Worm (Caenorhabditis elegans) whole organism, L1 larva: ENCODE results near the gene D1054.10.

Source experiments
- C34B4.2 ChIP-seq: sonication (generic microtip); optimal IDR thresholded peaks from 2 replicates; lab custom pipeline; 2017; ENCODE audit warnings: mild to moderate bottlenecking, missing genetic modification characterization, missing compliant biosample characterization
- Y116A8C.19 ChIP-seq: sonication (generic microtip); optimal IDR thresholded peaks from 2 replicates; lab custom pipeline; 2016; ENCODE audit warnings: missing compliant biosample characterization, missing genetic modification characterization, borderline replicate concordance
- alr-1 ChIP-seq: fragments of 200-800 bp; sonication (Bioruptor generic); optimal IDR thresholded peaks from 2 replicates; lab custom pipeline; 2018; ENCODE audit warnings: borderline replicate concordance, mild to moderate bottlenecking, missing genetic modification characterization, missing compliant biosample characterization
- ama-1 ChIP-seq: fragments of 150-350 bp; optimal IDR thresholded peaks from 2 replicates; lab custom pipeline; 2014
- blmp-1 ChIP-seq: fragments of 150-350 bp; optimal IDR thresholded peaks from 2 replicates; lab custom pipeline; 2014; ENCODE audit warnings: missing biosample characterization, missing genetic modification characterization
- ceh-63 ChIP-seq: fragments of 200-800 bp; sonication (Bioruptor generic); optimal IDR thresholded peaks from 2 replicates; lab custom pipeline; 2018; ENCODE audit warnings: mild to moderate bottlenecking, missing genetic modification characterization, missing compliant biosample characterization
- ceh-82 ChIP-seq, 3 experiments: fragments of 150-350 bp in 1 of 3; sonication (generic microtip) in 2 of 3; optimal IDR thresholded peaks; 2 replicates each; lab custom pipeline; 2014 to 2017; ENCODE audit warnings: missing biosample characterization in 3 of 3, missing genetic modification characterization in 3 of 3
- dpl-1 ChIP-seq, 3 experiments: fragments of 150-350 bp in 2 of 3; sonication (generic microtip) in 1 of 3; optimal IDR thresholded peaks; 2 replicates each; lab custom pipeline; 2014 to 2017; ENCODE audit warnings: missing biosample characterization in 3 of 3, missing genetic modification characterization in 3 of 3, missing genetic modification reagents in 3 of 3
- efl-1 ChIP-seq, 4 experiments: fragments of 150-350 bp; optimal IDR thresholded peaks in 3 of 4; peaks in 1 of 4; 1 replicate in 1 of 4; 2 replicates in 3 of 4; lab custom pipeline; 2014; ENCODE audit warnings: missing biosample characterization in 2 of 4, missing genetic modification characterization in 2 of 4, missing genetic modification reagents in 2 of 4
- egl-13 ChIP-seq: sonication (generic microtip); optimal IDR thresholded peaks from 2 replicates; lab custom pipeline; 2016; ENCODE audit warnings: missing genotype, missing genetic modification reagents, missing genetic modification characterization, missing compliant biosample characterization
- elt-2 ChIP-seq: sonication (generic microtip); optimal IDR thresholded peaks from 2 replicates; lab custom pipeline; 2016; ENCODE audit warnings: missing genetic modification characterization, mild to moderate bottlenecking, inconsistent platforms, missing compliant biosample characterization, missing genetic modification reagents
- ets-5 ChIP-seq: fragments of 200-800 bp; sonication (Bioruptor generic); IDR thresholded peaks from 2 replicates; pipeline ENCODE4 v1.3.6; 2022; ENCODE audit warnings: missing genetic modification characterization, missing compliant biosample characterization
- fkh-10 ChIP-seq: sonication (generic microtip); optimal IDR thresholded peaks from 2 replicates; lab custom pipeline; 2017; ENCODE audit warnings: missing biosample characterization, missing genetic modification reagents, missing genetic modification characterization
- fkh-8 ChIP-seq: sonication (generic microtip); optimal IDR thresholded peaks from 2 replicates; lab custom pipeline; 2016; ENCODE audit warnings: mild to moderate bottlenecking, missing genetic modification characterization, missing compliant biosample characterization
- fos-1 ChIP-seq: fragments of 150-350 bp; optimal IDR thresholded peaks from 2 replicates; lab custom pipeline; 2014; ENCODE audit warnings: missing biosample characterization, missing genetic modification characterization
- hlh-17 ChIP-seq: fragments of 200-800 bp; sonication (Bioruptor generic); optimal IDR thresholded peaks from 2 replicates; lab custom pipeline; 2018; ENCODE audit warnings: missing genetic modification characterization, mild to moderate bottlenecking, missing compliant biosample characterization, moderate library complexity, borderline replicate concordance
- hlh-4 ChIP-seq: sonication (generic microtip); optimal IDR thresholded peaks from 2 replicates; lab custom pipeline; 2016; ENCODE audit warnings: mild to moderate bottlenecking, missing genetic modification characterization, missing compliant biosample characterization
- irx-1 ChIP-seq: sonication (generic microtip); optimal IDR thresholded peaks from 2 replicates; lab custom pipeline; 2016; ENCODE audit warnings: missing genetic modification characterization, missing compliant biosample characterization
- isw-1 ChIP-seq: fragments of 200-800 bp; sonication (Bioruptor generic); IDR thresholded peaks from 2 replicates; pipeline ENCODE4 v1.3.6; 2022; ENCODE audit warnings: missing genetic modification characterization, missing compliant biosample characterization
- lin-14 ChIP-seq: fragments of 200-800 bp; sonication (Bioruptor generic); optimal IDR thresholded peaks from 2 replicates; lab custom pipeline; 2018; ENCODE audit warnings: mild to moderate bottlenecking, missing genetic modification characterization, moderate library complexity, missing compliant biosample characterization
- lin-15B ChIP-seq: fragments of 150-350 bp; sonication (generic microtip); optimal IDR thresholded peaks from 3 replicates; lab custom pipeline; 2014; ENCODE audit warnings: missing biosample characterization, missing genetic modification characterization
- lin-39 ChIP-seq: fragments of 150-350 bp; optimal IDR thresholded peaks from 2 replicates; lab custom pipeline; 2014; ENCODE audit warnings: missing biosample characterization, missing genetic modification reagents, missing genetic modification characterization
- lir-3 ChIP-seq: sonication (generic microtip); optimal IDR thresholded peaks from 2 replicates; lab custom pipeline; 2016; ENCODE audit warnings: mild to moderate bottlenecking, missing genetic modification characterization, moderate library complexity, missing compliant biosample characterization; ENCODE audit not compliant: poor library complexity
- lsy-2 ChIP-seq, 2 experiments: fragments of 150-350 bp; optimal IDR thresholded peaks; 2 replicates each; lab custom pipeline; 2014; ENCODE audit warnings: missing biosample characterization in 2 of 2, missing genetic modification characterization in 2 of 2
- mab-9 ChIP-seq: fragments of 200-800 bp; sonication (Bioruptor generic); IDR thresholded peaks from 2 replicates; pipeline ENCODE4 v1.3.6; 2022; ENCODE audit warnings: missing genetic modification reagents, missing genetic modification characterization, missing compliant biosample characterization
- mdl-1 ChIP-seq, 2 experiments: fragments of 150-350 bp; optimal IDR thresholded peaks; 2 replicates each; lab custom pipeline; 2014 to 2017; ENCODE audit warnings: missing biosample characterization in 2 of 2, missing genetic modification characterization in 2 of 2, inconsistent platforms in 1 of 2
- mef-2 ChIP-seq: fragments of 150-350 bp; optimal IDR thresholded peaks from 2 replicates; lab custom pipeline; 2014; ENCODE audit warnings: missing biosample characterization, missing genetic modification characterization
- nhr-12 ChIP-seq: sonication (generic microtip); optimal IDR thresholded peaks from 2 replicates; lab custom pipeline; 2017; ENCODE audit warnings: missing biosample characterization, missing genetic modification characterization
- nhr-20 ChIP-seq: sonication (generic microtip); optimal IDR thresholded peaks from 2 replicates; lab custom pipeline; 2016; ENCODE audit warnings: mild to moderate bottlenecking, missing genetic modification characterization, missing compliant biosample characterization
- nhr-237 ChIP-seq: fragments of 150-350 bp; optimal IDR thresholded peaks from 2 replicates; lab custom pipeline; 2014; ENCODE audit warnings: missing biosample characterization, missing genetic modification characterization
- nhr-76 ChIP-seq: sonication (generic microtip); optimal IDR thresholded peaks from 2 replicates; lab custom pipeline; 2017; ENCODE audit warnings: missing biosample characterization, missing genetic modification characterization
- nhr-77 ChIP-seq: fragments of 150-350 bp; optimal IDR thresholded peaks from 2 replicates; lab custom pipeline; 2014; ENCODE audit warnings: missing biosample characterization, missing genetic modification characterization
- nhr-85 ChIP-seq: sonication (generic microtip); peaks from one replicate; lab custom pipeline; 2016; ENCODE audit warnings: missing genetic modification characterization, inconsistent platforms, missing compliant biosample characterization
- pax-3 ChIP-seq: fragments of 200-800 bp; sonication (Bioruptor generic); optimal IDR thresholded peaks from 2 replicates; lab custom pipeline; 2018; ENCODE audit warnings: mild to moderate bottlenecking, missing genetic modification characterization, moderate library complexity, missing compliant biosample characterization
- skn-1 ChIP-seq: fragments of 150-350 bp; optimal IDR thresholded peaks from 2 replicates; lab custom pipeline; 2014; ENCODE audit warnings: missing biosample characterization, missing genetic modification characterization
- snu-23 ChIP-seq: sonication (generic microtip); optimal IDR thresholded peaks from 2 replicates; lab custom pipeline; 2016; ENCODE audit warnings: missing genetic modification characterization, missing compliant biosample characterization
- sup-37 ChIP-seq: fragments of 200-800 bp; sonication (Bioruptor generic); optimal IDR thresholded peaks from 2 replicates; lab custom pipeline; 2018; ENCODE audit warnings: mild to moderate bottlenecking, missing genetic modification characterization, missing compliant biosample characterization
- swsn-7 ChIP-seq: sonication (generic microtip); optimal IDR thresholded peaks from 2 replicates; lab custom pipeline; 2016; ENCODE audit warnings: missing genetic modification characterization, missing compliant biosample characterization
- tlp-1 ChIP-seq: fragments of 150-350 bp; optimal IDR thresholded peaks from 2 replicates; lab custom pipeline; 2014; ENCODE audit warnings: missing biosample characterization, missing genetic modification characterization
- unc-130 ChIP-seq: fragments of 150-350 bp; optimal IDR thresholded peaks from 2 replicates; lab custom pipeline; 2017; ENCODE audit warnings: missing biosample characterization, missing genetic modification characterization, inconsistent platforms
- unc-62 ChIP-seq: fragments of 150-350 bp; optimal IDR thresholded peaks from 2 replicates; lab custom pipeline; 2014; ENCODE audit warnings: missing biosample characterization, missing genetic modification reagents, missing genetic modification characterization
- zip-4 ChIP-seq: fragments of 200-800 bp; sonication (Bioruptor generic); optimal IDR thresholded peaks from 2 replicates; lab custom pipeline; 2018; ENCODE audit warnings: mild to moderate bottlenecking, missing genetic modification characterization, moderate library complexity, missing compliant biosample characterization

Gene D1054.10

ce11 chrV:10824711-10825110, 32.0 kb upstream of the D1054.10 start, which contains the start of gene nrx-1:
TSS of gene nrx-1 (plus strand) at chrV:10825011.
- TF ChIP-seq skn-1 (tag; lab: Kevin White, UChicago) = no peak
- TF ChIP-seq isw-1 (GFP tag; lab: Robert Waterston, UW) = no peak
- no peak for TF ChIP-seq nhr-12 (tag; lab: Kevin White, UChicago)
- TF ChIP-seq lin-15B (tag; lab: Kevin White, UChicago) = no peak
- no peak for TF ChIP-seq mab-9 (GFP tag; lab: Robert Waterston, UW)
- no peak for TF ChIP-seq Y116A8C.19 (tag; lab: Kevin White, UChicago)
- TF ChIP-seq nhr-77 (tag; lab: Kevin White, UChicago) = no peak
- no peak for TF ChIP-seq hlh-4 (tag; lab: Kevin White, UChicago)
- no peak for TF ChIP-seq ceh-63 (GFP tag; lab: Kevin White, UChicago)
- TF ChIP-seq dpl-1 (GFP tag; optimal IDR thresholded peaks at IDR 0.05; lab: Kevin White, UChicago) = no peak
- TF ChIP-seq swsn-7 = no peak
- TF ChIP-seq ceh-82 (tag; optimal IDR thresholded peaks at IDR 0.05; lab: Kevin White, UChicago) = no peak
- TF ChIP-seq sup-37 (GFP tag; lab: Kevin White, UChicago) = no peak
- no peak for TF ChIP-seq irx-1 (tag; lab: Kevin White, UChicago)
- no peak for TF ChIP-seq tlp-1 (tag; lab: Kevin White, UChicago)
- TF ChIP-seq nhr-237 (tag; lab: Kevin White, UChicago) = no peak
- no peak for TF ChIP-seq hlh-17 (GFP tag; lab: Kevin White, UChicago)
- TF ChIP-seq fos-1 (tag; lab: Kevin White, UChicago) = no peak

- TF ChIP-seq lin-14 (GFP tag; lab: Kevin White, UChicago) (peak; percentile 52), efl-1 (optimal IDR thresholded peaks at IDR 0.05; lab: Kevin White, UChicago) (no peak), efl-1 (GFP tag; optimal IDR thresholded peaks at IDR 0.05 in 1 of 2; lab: Kevin White, UChicago) (no peak)
Measured at ce11 chrV:10818498-10818897, 25.8 kb upstream of the D1054.10 start.

DNA sequence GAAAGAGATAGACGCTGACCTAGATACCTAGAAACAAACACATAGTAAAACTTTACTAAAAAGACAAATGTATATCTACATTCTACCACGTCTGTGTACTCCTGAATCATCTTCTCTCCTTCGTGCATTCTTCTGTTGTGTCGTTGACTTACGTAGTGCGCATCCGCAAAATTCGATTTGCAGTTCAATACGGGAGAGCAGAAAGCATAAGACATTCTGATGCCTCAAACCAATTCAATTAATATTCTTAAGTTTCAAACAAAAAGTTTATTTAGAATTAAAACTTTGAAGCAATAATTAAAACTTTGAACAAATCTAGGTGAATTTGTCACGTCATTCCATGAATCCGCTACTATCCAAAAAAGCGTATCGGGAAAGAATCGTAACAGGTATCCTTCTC, 24.2 kb upstream of the D1054.10 start:
- TF ChIP-seq nhr-85 (no peak), fkh-10 (peak; percentile 30), lin-39 (tag; lab: Kevin White, UChicago) (no peak), lin-14 (GFP tag; lab: Kevin White, UChicago) (peak; percentile 15)

- TF ChIP-seq lin-39 (tag; lab: Kevin White, UChicago) (no peak), Y116A8C.19 (tag; lab: Kevin White, UChicago) (no peak), alr-1 (no peak), egl-13 (tag; lab: Kevin White, UChicago) (no peak), ets-5 (GFP tag; lab: Robert Waterston, UW) (no peak)
Measured at ce11 chrV:10814333-10814732, 21.7 kb upstream of the D1054.10 start.

ce11 chrV:10813425-10814156, 20.9 kb upstream of the D1054.10 start, which contains the start of the genes C29A12.1 and lig-1:
TSS of gene C29A12.1 (minus strand) at chrV:10813487.
TSS of gene lig-1 (plus strand) at chrV:10814106.
- TF ChIP-seq mef-2 (tag; lab: Kevin White, UChicago) (no peak), lir-3 (tag; lab: Kevin White, UChicago) (no peak), unc-62 (GFP tag; lab: Kevin White, UChicago) (no peak), snu-23 (GFP tag; lab: Kevin White, UChicago) (peak; percentile 17), elt-2 (no peak), pax-3 (no peak), skn-1 (tag; lab: Kevin White, UChicago) (peak; percentile 30), irx-1 (tag; lab: Kevin White, UChicago) (no peak), efl-1 (optimal IDR thresholded peaks at IDR 0.05; lab: Kevin White, UChicago) (peak; percentile 26 to 73), efl-1 (GFP tag; optimal IDR thresholded peaks at IDR 0.05 in 1 of 2; lab: Kevin White, UChicago) (peak; percentile 79 to 97), zip-4 (GFP tag; lab: Kevin White, UChicago) (no peak), ama-1 (lab: Kevin White, UChicago) (no peak), lin-15B (tag; lab: Kevin White, UChicago) (peak; percentile 42), nhr-76 (no peak), unc-130 (tag; lab: Kevin White, UChicago) (peak; percentile 19), C34B4.2 (tag; lab: Kevin White, UChicago) (no peak), lsy-2 (tag; optimal IDR thresholded peaks at IDR 0.05; lab: Kevin White, UChicago) (peak in 1 of 2 experiments; percentile 53), fos-1 (tag; lab: Kevin White, UChicago) (no peak), mdl-1 (tag; optimal IDR thresholded peaks at IDR 0.05; lab: Kevin White, UChicago) (peak in 1 of 2 experiments; percentile 46), fkh-10 (no peak), nhr-20 (tag; lab: Kevin White, UChicago) (peak; percentile 3), ceh-63 (GFP tag; lab: Kevin White, UChicago) (no peak), fkh-8 (tag; lab: Kevin White, UChicago) (no peak), blmp-1 (peak; percentile 57)
